ENCODE assay signal across 3 worm cellular contexts in genomic region chrV:53286-53685, ce11.
TF ChIP-seq lines count a peak whose summit lies in the region.

No protein-coding gene starts in this region.

TF ChIP-seq in whole organism, L4 larva, 104 proteins besides CTCF, POLR2A, EP300 and RAD21 (continued from another document and continues in another):
- TF ChIP-seq egl-43 (GFP tag; IDR thresholded peaks at IDR 0.05; lab: Robert Waterston, UW): peak; percentile 92
- peak; percentile 77 for TF ChIP-seq lin-1 (GFP tag; IDR thresholded peaks at IDR 0.05; lab: Robert Waterston, UW)
- TF ChIP-seq ztf-7 (tag; optimal IDR thresholded peaks at IDR 0.05; lab: Kevin White, UChicago): peak; percentile 53
- no peak for TF ChIP-seq zfp-2 (tag; optimal IDR thresholded peaks at IDR 0.05; lab: Kevin White, UChicago)
- peak; percentile 37 for TF ChIP-seq lir-3 (tag; optimal IDR thresholded peaks at IDR 0.05; lab: Kevin White, UChicago)
- TF ChIP-seq F44E2.7 (GFP tag; IDR thresholded peaks at IDR 0.05; lab: Robert Waterston, UW): peak; percentile 89; the same call in 1 of the 2 replicates
- peak; percentile 39 for TF ChIP-seq F10B5.3 (tag; optimal IDR thresholded peaks at IDR 0.05; lab: Kevin White, UChicago)
- TF ChIP-seq unc-39 (tag; optimal IDR thresholded peaks at IDR 0.05; lab: Kevin White, UChicago): no peak
- peak; percentile 87 for TF ChIP-seq zip-11 (GFP tag; IDR thresholded peaks at IDR 0.05; lab: Robert Waterston, UW)
- no peak for TF ChIP-seq nhr-11 (tag; optimal IDR thresholded peaks at IDR 0.05; lab: Kevin White, UChicago)
- peak in 1 of 2 experiments; percentile 60 for TF ChIP-seq mdl-1 (tag; optimal IDR thresholded peaks at IDR 0.05; lab: Kevin White, UChicago)
- no peak for TF ChIP-seq nhr-42 (GFP tag; IDR thresholded peaks at IDR 0.05; lab: Robert Waterston, UW)
- peak; percentile 43 for TF ChIP-seq T20F7.1 (GFP tag; optimal IDR thresholded peaks at IDR 0.05; lab: Kevin White, UChicago)
- 0 out of 2 replicates have a peak, but pooled peaks have one; percentile 10 for TF ChIP-seq dmd-9 (GFP tag; IDR thresholded peaks at IDR 0.05; lab: Robert Waterston, UW)
- no peak for TF ChIP-seq saeg-2 (GFP tag; IDR thresholded peaks at IDR 0.05; lab: Robert Waterston, UW)
- no peak for TF ChIP-seq ama-1 (optimal IDR thresholded peaks at IDR 0.05; lab: Kevin White, UChicago)
- TF ChIP-seq daf-8 (GFP tag; IDR thresholded peaks at IDR 0.05; lab: Robert Waterston, UW): no peak
- TF ChIP-seq Y5F2A.4 (GFP tag; optimal IDR thresholded peaks at IDR 0.05; lab: Kevin White, UChicago): peak; percentile 84
- no peak for TF ChIP-seq dmd-6 (GFP tag; IDR thresholded peaks at IDR 0.05; lab: Robert Waterston, UW)
- no peak for TF ChIP-seq daf-12 (tag; optimal IDR thresholded peaks at IDR 0.05; lab: Kevin White, UChicago)
- no peak for TF ChIP-seq mep-1 (tag; optimal IDR thresholded peaks at IDR 0.05; lab: Kevin White, UChicago)
- peak; percentile 4 for TF ChIP-seq jun-1 (tag; optimal IDR thresholded peaks at IDR 0.05; lab: Kevin White, UChicago)
- no peak for TF ChIP-seq ceh-62 (tag; optimal IDR thresholded peaks at IDR 0.05; lab: Kevin White, UChicago)
- no peak for TF ChIP-seq set-16 (GFP tag; IDR thresholded peaks at IDR 0.05; lab: Robert Waterston, UW)
- peak; percentile 75 for TF ChIP-seq lin-38 (GFP tag; IDR thresholded peaks at IDR 0.05; lab: Robert Waterston, UW)
- peak; percentile 91 for TF ChIP-seq F26F4.8 (GFP tag; conservative IDR thresholded peaks at IDR 0.05; lab: Robert Waterston, UW)
- TF ChIP-seq ceh-44 (GFP tag; IDR thresholded peaks at IDR 0.05; lab: Robert Waterston, UW): peak; percentile 75; the same call in 1 of the 2 replicates
- no peak for TF ChIP-seq egl-27 (tag; optimal IDR thresholded peaks at IDR 0.05; lab: Kevin White, UChicago)
- 0 out of 2 replicates have a peak, but pooled peaks have one; percentile 52 for TF ChIP-seq zfp-3 (GFP tag; conservative IDR thresholded peaks at IDR 0.05; lab: Robert Waterston, UW)
- TF ChIP-seq madf-5 (GFP tag; IDR thresholded peaks at IDR 0.05; lab: Robert Waterston, UW): peak; percentile 79 to 89; a peak in 3 of 4 replicates
- TF ChIP-seq arid-1 (GFP tag; conservative IDR thresholded peaks at IDR 0.05; lab: Robert Waterston, UW): peak; percentile 76; the same call in 1 of the 2 replicates
- no peak for TF ChIP-seq ztf-11 (tag; optimal IDR thresholded peaks at IDR 0.05; lab: Kevin White, UChicago)
- no peak for TF ChIP-seq nhr-77 (tag; optimal IDR thresholded peaks at IDR 0.05; lab: Kevin White, UChicago)
- TF ChIP-seq lsy-2 (tag; optimal IDR thresholded peaks at IDR 0.05; lab: Kevin White, UChicago): no peak
- TF ChIP-seq php-3 (GFP tag; IDR thresholded peaks at IDR 0.05; lab: Robert Waterston, UW): peak; percentile 76
- no peak for TF ChIP-seq nhr-237 (tag; optimal IDR thresholded peaks at IDR 0.05; lab: Kevin White, UChicago)
- no peak for TF ChIP-seq ZK546.5 (tag; optimal IDR thresholded peaks at IDR 0.05; lab: Kevin White, UChicago)
- no peak for TF ChIP-seq fos-1 (tag; optimal IDR thresholded peaks at IDR 0.05; lab: Kevin White, UChicago)
- 0 out of 2 replicates have a peak, but pooled peaks have one; percentile 56 for TF ChIP-seq Y105C5A.15 (GFP tag; IDR thresholded peaks at IDR 0.05; lab: Robert Waterston, UW)
- TF ChIP-seq rbr-2 (tag; optimal IDR thresholded peaks at IDR 0.05; lab: Kevin White, UChicago): peak; percentile 51
- TF ChIP-seq skn-1 (tag; optimal IDR thresholded peaks at IDR 0.05; lab: Kevin White, UChicago): no peak
- no peak; the same call in 1 of the 2 replicates for TF ChIP-seq T26A8.4 (GFP tag; IDR thresholded peaks at IDR 0.05; lab: Robert Waterston, UW)
- TF ChIP-seq attf-4 (tag; optimal IDR thresholded peaks at IDR 0.05; lab: Kevin White, UChicago): no peak
- peak; percentile 86 for TF ChIP-seq daf-19 (GFP tag; conservative IDR thresholded peaks at IDR 0.05; lab: Robert Waterston, UW)

TF ChIP-seq in whole organism, late embryonic, 69 proteins besides CTCF, POLR2A, EP300 and RAD21 (continued from another document):
- TF ChIP-seq fax-1 (tag; optimal IDR thresholded peaks at IDR 0.05; lab: Kevin White, UChicago) (peak; percentile 34), sox-2 (GFP tag; IDR thresholded peaks at IDR 0.05; lab: Robert Waterston, UW) (peak; percentile 35), lim-6 (tag; optimal IDR thresholded peaks at IDR 0.05; lab: Kevin White, UChicago) (peak; percentile 55), lin-11 (tag; optimal IDR thresholded peaks at IDR 0.05; lab: Kevin White, UChicago) (peak; percentile 74), unc-3 (GFP tag; conservative IDR thresholded peaks at IDR 0.05; lab: Robert Waterston, UW) (peak; percentile 71; the same call in 1 of the 2 replicates), unc-3 (tag; optimal IDR thresholded peaks at IDR 0.05; lab: Kevin White, UChicago) (no peak), C38D4.7 (GFP tag; optimal IDR thresholded peaks at IDR 0.05; lab: Kevin White, UChicago) (peak; percentile 81), C08G9.2 (tag; optimal IDR thresholded peaks at IDR 0.05; lab: Kevin White, UChicago) (peak; percentile 73), nhr-11 (tag; optimal IDR thresholded peaks at IDR 0.05; lab: Kevin White, UChicago) (no peak), ceh-2 (tag; optimal IDR thresholded peaks at IDR 0.05; lab: Kevin White, UChicago) (peak; percentile 18), unc-86 (tag; optimal IDR thresholded peaks at IDR 0.05; lab: Kevin White, UChicago) (peak; percentile 70), ceh-31 (tag; optimal IDR thresholded peaks at IDR 0.05; lab: Kevin White, UChicago) (peak; percentile 53), F13H6.1 (tag; optimal IDR thresholded peaks at IDR 0.05; lab: Kevin White, UChicago) (peak; percentile 61), dve-1 (tag; optimal IDR thresholded peaks at IDR 0.05; lab: Kevin White, UChicago) (peak; percentile 56), ref-2 (tag; optimal IDR thresholded peaks at IDR 0.05; lab: Kevin White, UChicago) (peak; percentile 21), K02D7.2 (tag; optimal IDR thresholded peaks at IDR 0.05; lab: Kevin White, UChicago) (peak; percentile 76), ztf-16 (tag; optimal IDR thresholded peaks at IDR 0.05; lab: Kevin White, UChicago) (peak; percentile 50), ceh-30 (tag; optimal IDR thresholded peaks at IDR 0.05; lab: Kevin White, UChicago) (no peak), zip-5 (tag; optimal IDR thresholded peaks at IDR 0.05; lab: Kevin White, UChicago) (peak; percentile 12), Y22D7AL.16 (tag; optimal IDR thresholded peaks at IDR 0.05; lab: Kevin White, UChicago) (peak; percentile 85), pha-2 (tag; optimal IDR thresholded peaks at IDR 0.05; lab: Kevin White, UChicago) (peak; percentile 72), pax-1 (tag; optimal IDR thresholded peaks at IDR 0.05; lab: Kevin White, UChicago) (no peak), pha-4 (tag; optimal IDR thresholded peaks at IDR 0.05; lab: Kevin White, UChicago) (no peak), che-1 (tag; optimal IDR thresholded peaks at IDR 0.05; lab: Kevin White, UChicago) (peak; percentile 84), ceh-22 (tag; optimal IDR thresholded peaks at IDR 0.05; lab: Kevin White, UChicago) (no peak), pat-9 (tag; optimal IDR thresholded peaks at IDR 0.05; lab: Kevin White, UChicago) (peak; percentile 71), T23F11.4 (GFP tag; optimal IDR thresholded peaks at IDR 0.05; lab: Kevin White, UChicago) (peak; percentile 81), syd-9 (tag; optimal IDR thresholded peaks at IDR 0.05; lab: Kevin White, UChicago) (peak; percentile 41), odd-2 (tag; optimal IDR thresholded peaks at IDR 0.05; lab: Kevin White, UChicago) (peak; percentile 32), hlh-13 (GFP tag; optimal IDR thresholded peaks at IDR 0.05; lab: Kevin White, UChicago) (peak; percentile 87), elt-4 (tag; optimal IDR thresholded peaks at IDR 0.05; lab: Kevin White, UChicago) (no peak), fkh-10 (GFP tag; optimal IDR thresholded peaks at IDR 0.05; lab: Kevin White, UChicago) (no peak), ttx-3 (tag; optimal IDR thresholded peaks at IDR 0.05; lab: Kevin White, UChicago) (peak; percentile 74), K09A11.1 (tag; optimal IDR thresholded peaks at IDR 0.05; lab: Kevin White, UChicago; ENCODE audit: insufficient read depth) (peak; percentile 68), nfya-1 (tag; optimal IDR thresholded peaks at IDR 0.05; lab: Kevin White, UChicago) (peak; percentile 18), gmeb-2 (tag; optimal IDR thresholded peaks at IDR 0.05; lab: Kevin White, UChicago) (peak; percentile 82), elt-2 (tag; optimal IDR thresholded peaks at IDR 0.05; lab: Kevin White, UChicago) (peak; percentile 73), sox-4 (tag; optimal IDR thresholded peaks at IDR 0.05; lab: Kevin White, UChicago) (peak; percentile 84), npax-4 (tag; optimal IDR thresholded peaks at IDR 0.05; lab: Kevin White, UChicago) (peak; percentile 44), sdc-2 (tag; optimal IDR thresholded peaks at IDR 0.05; lab: Kevin White, UChicago) (peak; percentile 76), ceh-6 (GFP tag; optimal IDR thresholded peaks at IDR 0.05; lab: Kevin White, UChicago) (peak; percentile 83), pros-1 (tag; optimal IDR thresholded peaks at IDR 0.05; lab: Kevin White, UChicago) (no peak), ets-4 (tag; optimal IDR thresholded peaks at IDR 0.05; lab: Kevin White, UChicago) (peak; percentile 29)

TF ChIP-seq in whole organism, mixed stage, embryonic, 35 proteins besides CTCF, POLR2A, EP300 and RAD21 (continued from another document):
- TF ChIP-seq cnd-1 (tag; optimal IDR thresholded peaks at IDR 0.05; lab: Kevin White, UChicago): peak; percentile 66
- no peak for TF ChIP-seq ces-1 (GFP tag; optimal IDR thresholded peaks at IDR 0.05; lab: Kevin White, UChicago)
- TF ChIP-seq nhr-28 (tag; optimal IDR thresholded peaks at IDR 0.05; lab: Kevin White, UChicago): peak; percentile 68
- TF ChIP-seq unc-62 (GFP tag; optimal IDR thresholded peaks at IDR 0.05; lab: Kevin White, UChicago): no peak
TF ChIP-seq in whole organism, mixed stage, embryonic: peak in this region for 18.
